Worm (Caenorhabditis elegans): ENCODE measurements around the gene unc-5.
"Not testable (repeated sequence)": the region's sequence is repeated elsewhere in the genome, so short reads cannot be mapped to it uniquely, and the experiment has no call there.

The unc-5 gene

ce11 chrIV:5486208-5486731, 41.9 kb downstream of the unc-5 start, which contains the start of the genes snpc-3.1 and puf-7:
Gene snpc-3.1 (minus strand): TSS chrIV:5486258.
Gene puf-7 (plus strand): TSS chrIV:5486713.
- not testable (repeated sequence) for TF ChIP-seq tab-1 (GFP tag; IDR thresholded peaks at IDR 0.05); T22C8.4 (GFP tag; IDR thresholded peaks at IDR 0.05); med-1 (GFP tag; optimal IDR thresholded peaks at IDR 0.05; ENCODE audit: insufficient read depth)

ce11 chrIV:5482723-5483122, 45.4 kb downstream of the unc-5 start, which contains the start of gene T11F8.5:
Gene T11F8.5 (plus strand): TSS chrIV:5483023.
- TF ChIP-seq med-1 (GFP tag; optimal IDR thresholded peaks at IDR 0.05; ENCODE audit: insufficient read depth), result no peak
- TF ChIP-seq ztf-29 (GFP tag; IDR thresholded peaks at IDR 0.05), result no peak
- no peak for TF ChIP-seq ref-1 (GFP tag; conservative IDR thresholded peaks at IDR 0.05)
- TF ChIP-seq klf-2 (GFP tag; conservative IDR thresholded peaks at IDR 0.05), result no peak
- no peak for TF ChIP-seq flt-1 (GFP tag; IDR thresholded peaks at IDR 0.05)
- TF ChIP-seq ztf-23 (GFP tag; IDR thresholded peaks at IDR 0.05), result no peak
- no peak for TF ChIP-seq tab-1 (GFP tag; IDR thresholded peaks at IDR 0.05)
- no peak for TF ChIP-seq cog-1 (tag; optimal IDR thresholded peaks at IDR 0.05)

- TF ChIP-seq tab-1 (GFP tag; IDR thresholded peaks at IDR 0.05), result no peak
- TF ChIP-seq cog-1 (tag; optimal IDR thresholded peaks at IDR 0.05), result no peak
- no peak for TF ChIP-seq med-1 (GFP tag; optimal IDR thresholded peaks at IDR 0.05; ENCODE audit: insufficient read depth)
- no peak for TF ChIP-seq klf-2 (GFP tag; conservative IDR thresholded peaks at IDR 0.05)
- TF ChIP-seq ztf-23 (GFP tag; IDR thresholded peaks at IDR 0.05), result no peak
- no peak for TF ChIP-seq T22C8.4 (GFP tag; IDR thresholded peaks at IDR 0.05)
- TF ChIP-seq ref-1 (GFP tag; conservative IDR thresholded peaks at IDR 0.05), result no peak
- no peak for TF ChIP-seq flt-1 (GFP tag; IDR thresholded peaks at IDR 0.05)
Observed at ce11 chrIV:5482231-5482630, 45.9 kb downstream of the unc-5 start, which contains the start of gene T11F8.12. Gene T11F8.12 (minus strand): TSS chrIV:5482331.

ce11 chrIV:5479289-5479688, 48.8 kb downstream of the unc-5 start, which contains the start of gene T11F8.1:
Gene T11F8.1 (plus strand): TSS chrIV:5479589.
- TF ChIP-seq tab-1 (GFP tag; IDR thresholded peaks at IDR 0.05) (no peak), ztf-29 (GFP tag; IDR thresholded peaks at IDR 0.05) (no peak), cog-1 (tag; optimal IDR thresholded peaks at IDR 0.05) (no peak), klf-2 (GFP tag; conservative IDR thresholded peaks at IDR 0.05) (no peak), ref-1 (GFP tag; conservative IDR thresholded peaks at IDR 0.05) (no peak), ztf-23 (GFP tag; IDR thresholded peaks at IDR 0.05) (no peak), T22C8.4 (GFP tag; IDR thresholded peaks at IDR 0.05) (no peak), flt-1 (GFP tag; IDR thresholded peaks at IDR 0.05) (no peak), med-1 (GFP tag; optimal IDR thresholded peaks at IDR 0.05; ENCODE audit: insufficient read depth) (no peak)

ce11 chrIV:5476468-5476867, 51.7 kb downstream of the unc-5 start, which contains the start of gene T11F8.4:
Gene T11F8.4 (minus strand): TSS chrIV:5476568.
- TF ChIP-seq ref-1 (GFP tag; conservative IDR thresholded peaks at IDR 0.05) (no peak), ztf-29 (GFP tag; IDR thresholded peaks at IDR 0.05) (no peak), tab-1 (GFP tag; IDR thresholded peaks at IDR 0.05) (no peak), klf-2 (GFP tag; conservative IDR thresholded peaks at IDR 0.05) (no peak)

ce11 chrIV:5473098-5473497, 55.0 kb downstream of the unc-5 start:
- TF ChIP-seq ref-1 (GFP tag; conservative IDR thresholded peaks at IDR 0.05) (no peak), cog-1 (tag; optimal IDR thresholded peaks at IDR 0.05) (no peak), klf-2 (GFP tag; conservative IDR thresholded peaks at IDR 0.05) (no peak), flt-1 (GFP tag; IDR thresholded peaks at IDR 0.05) (no peak), ztf-29 (GFP tag; IDR thresholded peaks at IDR 0.05) (no peak)

- TF ChIP-seq ztf-29 (GFP tag; IDR thresholded peaks at IDR 0.05) (no peak), klf-2 (GFP tag; conservative IDR thresholded peaks at IDR 0.05) (no peak), med-1 (GFP tag; optimal IDR thresholded peaks at IDR 0.05; ENCODE audit: insufficient read depth) (no peak), ref-1 (GFP tag; conservative IDR thresholded peaks at IDR 0.05) (no peak), flt-1 (GFP tag; IDR thresholded peaks at IDR 0.05) (no peak), cog-1 (tag; optimal IDR thresholded peaks at IDR 0.05) (no peak), tab-1 (GFP tag; IDR thresholded peaks at IDR 0.05) (no peak), T22C8.4 (GFP tag; IDR thresholded peaks at IDR 0.05) (no peak), ztf-23 (GFP tag; IDR thresholded peaks at IDR 0.05) (no peak)
Observed at ce11 chrIV:5469739-5470138, 58.4 kb downstream of the unc-5 start, which contains the start of gene rme-2. Gene rme-2 (plus strand): TSS chrIV:5470026.

ce11 chrIV:5464403-5464802, 63.7 kb downstream of the unc-5 start, which contains the start of gene Y52D5A.2:
Gene Y52D5A.2 (minus strand): TSS chrIV:5464503.
- TF ChIP-seq klf-2 (GFP tag; conservative IDR thresholded peaks at IDR 0.05); ztf-23 (GFP tag; IDR thresholded peaks at IDR 0.05); ztf-29 (GFP tag; IDR thresholded peaks at IDR 0.05): not testable (repeated sequence)

- TF ChIP-seq flt-1 (GFP tag; IDR thresholded peaks at IDR 0.05) (no peak), med-1 (GFP tag; optimal IDR thresholded peaks at IDR 0.05; ENCODE audit: insufficient read depth) (no peak), ztf-23 (GFP tag; IDR thresholded peaks at IDR 0.05) (no peak), tab-1 (GFP tag; IDR thresholded peaks at IDR 0.05) (no peak), klf-2 (GFP tag; conservative IDR thresholded peaks at IDR 0.05) (no peak), cog-1 (tag; optimal IDR thresholded peaks at IDR 0.05) (no peak), T22C8.4 (GFP tag; IDR thresholded peaks at IDR 0.05) (no peak), ref-1 (GFP tag; conservative IDR thresholded peaks at IDR 0.05) (no peak), ztf-29 (GFP tag; IDR thresholded peaks at IDR 0.05) (no peak)
Observed at ce11 chrIV:5462820-5463219, 65.3 kb downstream of the unc-5 start.

- not testable (repeated sequence) for TF ChIP-seq med-1 (GFP tag; optimal IDR thresholded peaks at IDR 0.05; ENCODE audit: insufficient read depth); flt-1 (GFP tag; IDR thresholded peaks at IDR 0.05); tab-1 (GFP tag; IDR thresholded peaks at IDR 0.05)
Observed at ce11 chrIV:5455999-5456398, 72.1 kb downstream of the unc-5 start, which contains the start of gene Y4C6A.3. Gene Y4C6A.3 (minus strand): TSS chrIV:5456099.

All from whole organism, midembryonic.